Fruit fly (Drosophila melanogaster) Kc167 (cell line): Measurements from ENCODE around the gene mfrn.

Source experiments
- Myc ChIP-seq: fragments of >200 bp; optimal IDR thresholded peaks from 2 replicates; lab custom pipeline; 2017; ENCODE audit warnings: missing external identifiers
- Sin3A ChIP-seq: fragments of >200 bp; optimal IDR thresholded peaks from 2 replicates; lab custom pipeline; 2018; ENCODE audit warnings: missing external identifiers
- h ChIP-seq: fragments of >200 bp; optimal IDR thresholded peaks from 3 replicates; lab custom pipeline; 2018; ENCODE audit warnings: missing external identifiers
- insv ChIP-seq: fragments of >200 bp; optimal IDR thresholded peaks from 3 replicates; lab custom pipeline; 2018; ENCODE audit warnings: missing external identifiers
- psq ChIP-seq: fragments of >200 bp; optimal IDR thresholded peaks from 2 replicates; lab custom pipeline; 2017; ENCODE audit warnings: missing external identifiers
- ttk ChIP-seq: sonication (Bioruptor generic); optimal IDR thresholded peaks from 2 replicates; lab custom pipeline; 2017; ENCODE audit warnings: missing external identifiers

DNA sequence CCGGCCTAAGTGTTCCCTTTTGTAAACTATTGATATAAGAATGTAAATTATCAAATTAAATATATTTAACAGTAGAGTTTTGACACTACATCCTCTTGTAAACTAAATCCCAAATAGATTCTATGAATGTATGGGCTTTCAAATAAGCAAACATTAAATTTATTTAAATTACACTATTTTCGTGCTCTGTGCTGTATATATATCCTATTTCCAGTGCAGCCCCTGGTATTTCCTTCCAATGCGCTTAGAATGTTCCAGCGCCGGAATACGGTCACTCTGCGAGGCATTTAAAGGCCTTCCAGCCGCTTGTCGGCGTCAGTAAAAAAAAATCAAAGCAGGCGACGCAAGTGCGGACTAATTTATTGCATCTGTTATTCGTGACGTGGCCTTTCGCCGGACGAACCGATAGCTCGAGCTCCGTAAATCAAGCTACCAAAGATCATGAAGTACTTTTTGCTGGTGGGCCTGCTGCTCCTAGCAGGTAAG lies 643 bp upstream of the mfrn start, which contains the start of gene Gp93:
- no peak for TF ChIP-seq insv (lab: Kevin White, UChicago)
- no peak for TF ChIP-seq ttk (lab: Kevin White, UChicago)
- no peak for TF ChIP-seq Myc (lab: Kevin White, UChicago)
- TF ChIP-seq psq (lab: Kevin White, UChicago), result no peak
- TF ChIP-seq h (lab: Kevin White, UChicago), result no peak
- TF ChIP-seq Sin3A (lab: Kevin White, UChicago), result no peak
